Fruit fly (Drosophila melanogaster) whole organism, embryonic: ENCODE results near the gene CG17666.
A peak's percentile ranks its signal among the peaks of the same experiment; 100 is the strongest.

Experiments
- Asciz ChIP-seq: fragments of 200-800 bp; sonication (Bioruptor generic); optimal IDR thresholded peaks from 2 replicates; lab custom pipeline; 2017; ENCODE audit warnings: missing biosample characterization, mild to moderate bottlenecking, missing genetic modification characterization, missing genetic modification reagents
- Atf-2 ChIP-seq: fragments of 200-800 bp; sonication (Bioruptor generic); optimal IDR thresholded peaks from 2 replicates; lab custom pipeline; 2016; ENCODE audit warnings: missing biosample characterization, missing genetic modification characterization
- B-H2 ChIP-seq: fragments of 200-800 bp; sonication (Bioruptor generic); optimal IDR thresholded peaks from 2 replicates; lab custom pipeline; 2018; ENCODE audit warnings: missing biosample characterization, mild to moderate bottlenecking, missing genetic modification characterization
- Blimp-1 ChIP-seq: fragments of 200-800 bp; sonication (Bioruptor generic); optimal IDR thresholded peaks from 3 replicates; lab custom pipeline; 2018; ENCODE audit warnings: missing biosample characterization, missing genetic modification characterization, mild to moderate bottlenecking, moderate library complexity, missing genetic modification reagents
- CG10366 ChIP-seq: fragments of 200-800 bp; sonication (Bioruptor generic); IDR thresholded peaks from 2 replicates; pipeline ENCODE4 v1.3.6; 2022; ENCODE audit warnings: missing biosample characterization, missing genetic modification characterization
- CG10565 ChIP-seq: fragments of 200-800 bp; sonication (Bioruptor generic); optimal IDR thresholded peaks from 3 replicates; lab custom pipeline; 2016; ENCODE audit warnings: missing biosample characterization, mild to moderate bottlenecking, missing genetic modification characterization
- CG10979 ChIP-seq: fragments of 200-800 bp; sonication (Bioruptor generic); optimal IDR thresholded peaks from 2 replicates; lab custom pipeline; 2018; ENCODE audit warnings: missing biosample characterization, mild to moderate bottlenecking, missing genetic modification characterization, moderate library complexity
- CG11504 ChIP-seq: fragments of 200-800 bp; sonication (Bioruptor generic); optimal IDR thresholded peaks from 3 replicates; lab custom pipeline; 2019; ENCODE audit warnings: missing biosample characterization, mild to moderate bottlenecking, missing genetic modification characterization, moderate library complexity
- CG12769 ChIP-seq: fragments of 200-800 bp; sonication (Bioruptor generic); optimal IDR thresholded peaks from 2 replicates; lab custom pipeline; 2019; ENCODE audit warnings: missing biosample characterization, mild to moderate bottlenecking, missing genetic modification characterization, moderate library complexity
- CG12942 ChIP-seq: fragments of 200-800 bp; sonication (Bioruptor generic); optimal IDR thresholded peaks from 3 replicates; lab custom pipeline; 2016; ENCODE audit warnings: missing biosample characterization, missing genetic modification characterization
- CG14860 ChIP-seq: fragments of 200-800 bp; sonication (Bioruptor generic); IDR thresholded peaks from 3 replicates; pipeline ENCODE4 v1.3.6; 2022; ENCODE audit warnings: missing biosample characterization, missing genetic modification characterization; ENCODE audit not compliant: partially characterized antibody
- CG17829 ChIP-seq: fragments of 200-800 bp; optimal IDR thresholded peaks from 2 replicates; lab custom pipeline; 2019; ENCODE audit warnings: missing biosample characterization, mild to moderate bottlenecking, missing genetic modification characterization, moderate library complexity
- CG1792 ChIP-seq: fragments of 200-800 bp; sonication (Bioruptor generic); optimal IDR thresholded peaks from 2 replicates; lab custom pipeline; 2016; ENCODE audit warnings: missing biosample characterization, missing genetic modification characterization
- CG3281 ChIP-seq: fragments of 200-800 bp; sonication (Bioruptor generic); optimal IDR thresholded peaks from 3 replicates; lab custom pipeline; 2017; ENCODE audit warnings: missing biosample characterization, mild to moderate bottlenecking, missing genetic modification characterization
- CG34422 ChIP-seq: fragments of 200-800 bp; sonication (Bioruptor generic); IDR thresholded peaks from 3 replicates; pipeline ENCODE4 v1.3.6; 2022; ENCODE audit warnings: missing biosample characterization, missing genetic modification characterization
- CG3995 ChIP-seq: fragments of 200-800 bp; sonication (Bioruptor generic); optimal IDR thresholded peaks from 3 replicates; lab custom pipeline; 2016; ENCODE audit warnings: missing biosample characterization, missing genetic modification characterization
- CG6765 ChIP-seq: fragments of 200-800 bp; sonication (Bioruptor generic); optimal IDR thresholded peaks from 3 replicates; lab custom pipeline; 2017; ENCODE audit warnings: missing biosample characterization, mild to moderate bottlenecking, missing genetic modification characterization
- CG8388 ChIP-seq: fragments of 200-800 bp; sonication (Bioruptor generic); optimal IDR thresholded peaks from 2 replicates; lab custom pipeline; 2019; ENCODE audit warnings: missing biosample characterization, mild to moderate bottlenecking, missing genetic modification characterization, moderate library complexity
- CG8924 ChIP-seq: fragments of 200-800 bp; optimal IDR thresholded peaks from 3 replicates; lab custom pipeline; 2019; ENCODE audit warnings: missing biosample characterization, mild to moderate bottlenecking, missing genetic modification characterization, moderate library complexity
- CG9727 ChIP-seq: fragments of 200-800 bp; sonication (Bioruptor generic); optimal IDR thresholded peaks from 3 replicates; lab custom pipeline; 2017; ENCODE audit warnings: missing biosample characterization, mild to moderate bottlenecking, missing genetic modification characterization
- Camta ChIP-seq: fragments of 200-800 bp; sonication (Bioruptor generic); optimal IDR thresholded peaks from 2 replicates; lab custom pipeline; 2016; ENCODE audit warnings: missing biosample characterization, missing genetic modification characterization
- E2f2 ChIP-seq: fragments of 200-800 bp; sonication (Bioruptor generic); IDR thresholded peaks from 2 replicates; pipeline ENCODE4 v1.3.6; 2022; ENCODE audit warnings: missing biosample characterization, missing genetic modification characterization
- Fer3 ChIP-seq: fragments of 200-800 bp; sonication (Bioruptor generic); optimal IDR thresholded peaks from 2 replicates; lab custom pipeline; 2018; ENCODE audit warnings: missing biosample characterization, mild to moderate bottlenecking, missing genetic modification characterization, moderate library complexity
- HHEX ChIP-seq: fragments of 200-800 bp; sonication (Bioruptor generic); optimal IDR thresholded peaks from 3 replicates; lab custom pipeline; 2017; ENCODE audit warnings: missing biosample characterization, mild to moderate bottlenecking, missing genetic modification characterization, missing genetic modification reagents
- Hr51 ChIP-seq, 2 experiments: fragments of 200-800 bp; sonication (Bioruptor generic); optimal IDR thresholded peaks; 2 replicates in 1 of 2; 3 replicates in 1 of 2; lab custom pipeline; 2016 to 2018; ENCODE audit warnings: missing biosample characterization in 2 of 2, missing genetic modification characterization in 2 of 2, mild to moderate bottlenecking in 1 of 2, moderate library complexity in 1 of 2
- Hsf ChIP-seq: fragments of 200-800 bp; sonication (Bioruptor generic); optimal IDR thresholded peaks from 3 replicates; lab custom pipeline; 2016; ENCODE audit warnings: missing biosample characterization, missing genetic modification characterization
- MTF-1 ChIP-seq: fragments of 200-800 bp; sonication (Bioruptor generic); optimal IDR thresholded peaks from 2 replicates; lab custom pipeline; 2018; ENCODE audit warnings: missing biosample characterization, mild to moderate bottlenecking, missing genetic modification characterization, borderline replicate concordance
- NK7.1 ChIP-seq: fragments of 200-800 bp; sonication (Bioruptor generic); optimal IDR thresholded peaks from 3 replicates; lab custom pipeline; 2016; ENCODE audit warnings: missing biosample characterization, missing genetic modification characterization
- Nf-YA ChIP-seq: fragments of 200-800 bp; sonication (Bioruptor generic); IDR thresholded peaks from 2 replicates; pipeline ENCODE4 v1.3.6; 2022; ENCODE audit warnings: missing biosample characterization, missing genetic modification characterization
- PHDP ChIP-seq: fragments of 200-800 bp; sonication (Bioruptor generic); optimal IDR thresholded peaks from 3 replicates; lab custom pipeline; 2018; ENCODE audit warnings: missing biosample characterization, mild to moderate bottlenecking, missing genetic modification characterization, moderate library complexity
- Stat92E ChIP-seq, 3 experiments: fragments of >200 bp in 2 of 3; fragments of 200-800 bp in 1 of 3; sonication (Bioruptor generic) in 1 of 3; optimal IDR thresholded peaks; 2 replicates each; lab custom pipeline; 2017 to 2019; ENCODE audit warnings: missing biosample characterization in 3 of 3, missing genetic modification characterization in 3 of 3, mild to moderate bottlenecking in 1 of 3, moderate library complexity in 1 of 3
- fru ChIP-seq: fragments of >200 bp; optimal IDR thresholded peaks from 2 replicates; lab custom pipeline; 2017
- ham ChIP-seq: fragments of 200-800 bp; sonication (Bioruptor generic); IDR thresholded peaks from 2 replicates; pipeline ENCODE4 v1.3.6; 2022; ENCODE audit warnings: missing biosample characterization, missing genetic modification characterization
- hkb ChIP-seq, 2 experiments: fragments of 200-800 bp in 1 of 2; fragments of >200 bp in 1 of 2; sonication (Bioruptor generic) in 1 of 2; IDR thresholded peaks in 1 of 2; optimal IDR thresholded peaks in 1 of 2; 2 replicates each; pipeline versions ENCODE4 v1.3.6 to Lab custom; 2017 to 2022; ENCODE audit warnings: missing biosample characterization in 1 of 2, missing genetic modification characterization in 1 of 2
- hth ChIP-seq: fragments of >200 bp; optimal IDR thresholded peaks from 2 replicates; lab custom pipeline; 2017; ENCODE audit warnings: inconsistent platforms
- jumu ChIP-seq: fragments of 200-800 bp; sonication (Bioruptor generic); optimal IDR thresholded peaks from 3 replicates; lab custom pipeline; 2016; ENCODE audit warnings: missing biosample characterization, missing genetic modification characterization
- lbe ChIP-seq: fragments of 200-800 bp; sonication (Bioruptor generic); optimal IDR thresholded peaks from 2 replicates; lab custom pipeline; 2016; ENCODE audit warnings: missing biosample characterization, mild to moderate bottlenecking, missing genetic modification characterization
- lilli ChIP-seq: fragments of 200-800 bp; sonication (Bioruptor generic); optimal IDR thresholded peaks from 3 replicates; lab custom pipeline; 2016; ENCODE audit warnings: missing biosample characterization, missing genetic modification characterization
- otp ChIP-seq: fragments of 200-800 bp; sonication (Bioruptor generic); IDR thresholded peaks from 3 replicates; pipeline ENCODE4, ENCODE4 v1.3.6; 2022; ENCODE audit warnings: missing biosample characterization, missing genetic modification characterization
- row ChIP-seq: fragments of 200-800 bp; sonication (Bioruptor generic); IDR thresholded peaks from 3 replicates; pipeline ENCODE4 v1.3.6; 2022; ENCODE audit warnings: missing biosample characterization, missing genetic modification characterization
- sc ChIP-seq, 3 experiments: fragments of >200 bp in 2 of 3; fragments of 200-800 bp in 1 of 3; sonication (Bioruptor generic) in 1 of 3; optimal IDR thresholded peaks; 2 replicates in 2 of 3; 3 replicates in 1 of 3; lab custom pipeline; 2017; ENCODE audit warnings: mild to moderate bottlenecking in 1 of 3, missing biosample characterization in 1 of 3, missing genetic modification characterization in 1 of 3, missing genetic modification reagents in 1 of 3
- slbo ChIP-seq: fragments of 200-800 bp; sonication (Bioruptor generic); IDR thresholded peaks from 2 replicates; pipeline ENCODE4 v1.3.6; 2022; ENCODE audit warnings: missing biosample characterization, missing genetic modification characterization
- so ChIP-seq: fragments of 200-800 bp; sonication (Bioruptor generic); IDR thresholded peaks from 3 replicates; pipeline ENCODE4 v1.3.6; 2022; ENCODE audit warnings: missing biosample characterization, missing genetic modification characterization
- sqz ChIP-seq: fragments of 200-800 bp; sonication (Bioruptor generic); optimal IDR thresholded peaks from 3 replicates; lab custom pipeline; 2018; ENCODE audit warnings: missing biosample characterization, mild to moderate bottlenecking, missing genetic modification characterization
- tin ChIP-seq: fragments of 200-800 bp; sonication (Bioruptor generic); optimal IDR thresholded peaks from 3 replicates; lab custom pipeline; 2016; ENCODE audit warnings: missing biosample characterization, missing genetic modification characterization
- wdn ChIP-seq: fragments of 200-800 bp; sonication (Bioruptor generic); IDR thresholded peaks from 2 replicates; pipeline ENCODE4 v1.3.6; 2022; ENCODE audit warnings: missing biosample characterization, missing genetic modification characterization

Gene CG17666

dm6 chr3L:12830416-12830815, 49.3 kb downstream of the CG17666 start (continued):
- TF ChIP-seq CG11504 (tag; lab: Kevin White, UChicago): no peak

dm6 chr3L:12831290-12831952, 50.3 kb downstream of the CG17666 start:
- TF ChIP-seq CG10979 (tag; lab: Kevin White, UChicago) (no peak), CG10366 (GFP tag; lab: Robert Waterston, UW) (no peak; the same call in 1 of the 2 replicates), Hsf (GFP tag; lab: Kevin White, UChicago) (peak; percentile 46), Nf-YA (GFP tag; lab: Robert Waterston, UW) (no peak), lilli (GFP tag; lab: Kevin White, UChicago) (peak; percentile 71), jumu (GFP tag; lab: Kevin White, UChicago) (no peak), sqz (GFP tag; lab: Kevin White, UChicago) (no peak), E2f2 (GFP tag; lab: Robert Waterston, UW) (peak; percentile 30; the same call in 1 of the 2 replicates), hth (lab: Kevin White, UChicago) (no peak), CG1792 (GFP tag; lab: Kevin White, UChicago) (no peak), Blimp-1 (GFP tag; lab: Kevin White, UChicago) (no peak), CG17829 (peak; percentile 43), lbe (GFP tag; lab: Kevin White, UChicago) (no peak), CG12942 (no peak), NK7.1 (GFP tag; lab: Kevin White, UChicago) (no peak), Fer3 (peak; percentile 56), CG10565 (GFP tag; lab: Kevin White, UChicago) (no peak), CG8924 (tag; lab: Kevin White, UChicago) (peak; percentile 32), CG3281 (peak; percentile 53), CG8388 (GFP tag; lab: Kevin White, UChicago) (peak; percentile 32), wdn (GFP tag; lab: Robert Waterston, UW) (0 out of 2 replicates have a peak, but pooled peaks have one; percentile 25), Camta (GFP tag; lab: Kevin White, UChicago) (peak; percentile 12), B-H2 (no peak), sc (optimal IDR thresholded peaks at IDR 0.05; lab: Kevin White, UChicago) (no peak), sc (GFP tag; optimal IDR thresholded peaks at IDR 0.05; lab: Kevin White, UChicago) (no peak), CG3995 (GFP tag; lab: Kevin White, UChicago) (no peak), hkb (optimal IDR thresholded peaks at IDR 0.05; lab: Kevin White, UChicago) (no peak), hkb (GFP tag; IDR thresholded peaks at IDR 0.05; lab: Robert Waterston, UW) (peak; percentile 57), PHDP (tag; lab: Kevin White, UChicago) (peak; percentile 71), ham (GFP tag; lab: Robert Waterston, UW) (0 out of 2 replicates have a peak, but pooled peaks have one; percentile 26), HHEX (GFP tag; lab: Kevin White, UChicago) (peak; percentile 14), CG9727 (GFP tag; lab: Kevin White, UChicago) (peak; percentile 43), MTF-1 (no peak), CG14860 (GFP tag; lab: Robert Waterston, UW) (no peak), fru (no peak), Atf-2 (GFP tag; lab: Kevin White, UChicago) (peak; percentile 35), Hr51 (GFP tag; optimal IDR thresholded peaks at IDR 0.05; lab: Kevin White, UChicago) (peak in 1 of 2 experiments; percentile 79), CG6765 (no peak), Asciz (peak; percentile 49), slbo (GFP tag; lab: Robert Waterston, UW) (peak; percentile 77), so (no peak), CG12769 (peak; percentile 29), CG34422 (0 out of 3 replicates have a peak, but pooled peaks have one; percentile 21), Stat92E (GFP tag; optimal IDR thresholded peaks at IDR 0.05; lab: Kevin White, UChicago) (no peak), row (GFP tag; lab: Robert Waterston, UW) (peak; percentile 55), tin (GFP tag; lab: Kevin White, UChicago) (peak; percentile 10), otp (GFP tag; lab: Robert Waterston, UW) (no peak; the same call in 2 of the 3 replicates)
